Fruit fly (Drosophila melanogaster) whole organism, adult: ENCODE results near the gene Nbr.

Source experiments
- CG11617 ChIP-seq: fragments of 200-800 bp; sonication (Bioruptor generic); optimal IDR thresholded peaks from 2 replicates; lab custom pipeline; 2017; ENCODE audit warnings: mild to moderate bottlenecking, missing biosample characterization, missing genetic modification reagents, missing genetic modification characterization
- CG12768 ChIP-seq: fragments of 200-800 bp; sonication (Bioruptor generic); optimal IDR thresholded peaks from 2 replicates; lab custom pipeline; 2017; ENCODE audit warnings: missing biosample characterization, missing genetic modification characterization, mild to moderate bottlenecking, moderate library complexity, missing genetic modification reagents
- CG14711 ChIP-seq: fragments of 200-800 bp; sonication (Bioruptor generic); optimal IDR thresholded peaks from 2 replicates; lab custom pipeline; 2018; ENCODE audit warnings: missing biosample characterization, mild to moderate bottlenecking, missing genetic modification characterization, moderate library complexity
- CG1620 ChIP-seq: fragments of 200-800 bp; sonication (Bioruptor generic); optimal IDR thresholded peaks from 2 replicates; lab custom pipeline; 2016; ENCODE audit warnings: missing biosample characterization, missing genetic modification characterization
- CG33017 ChIP-seq: fragments of 200-800 bp; sonication (Bioruptor generic); optimal IDR thresholded peaks from 2 replicates; lab custom pipeline; 2018; ENCODE audit warnings: missing biosample characterization, mild to moderate bottlenecking, missing genetic modification characterization, moderate library complexity
- CG5204 ChIP-seq: fragments of 200-800 bp; sonication (Bioruptor generic); optimal IDR thresholded peaks from 2 replicates; lab custom pipeline; 2016; ENCODE audit warnings: missing biosample characterization, missing genetic modification characterization
- CG7045 ChIP-seq: fragments of 200-800 bp; sonication (Bioruptor generic); optimal IDR thresholded peaks from 2 replicates; lab custom pipeline; 2017; ENCODE audit warnings: missing biosample characterization, mild to moderate bottlenecking, missing genetic modification characterization
- CG7101 ChIP-seq: fragments of 200-800 bp; sonication (Bioruptor generic); optimal IDR thresholded peaks from 2 replicates; lab custom pipeline; 2018; ENCODE audit warnings: missing biosample characterization, mild to moderate bottlenecking, missing genetic modification characterization, moderate library complexity
- Clk ChIP-seq: fragments of 200-800 bp; sonication (Bioruptor generic); optimal IDR thresholded peaks from 2 replicates; lab custom pipeline; 2017; ENCODE audit warnings: missing biosample characterization, missing genetic modification characterization
- Crg-1 ChIP-seq: fragments of 200-800 bp; sonication (Bioruptor generic); optimal IDR thresholded peaks from 2 replicates; lab custom pipeline; 2016; ENCODE audit warnings: missing biosample characterization, missing genetic modification characterization
- Hr96 ChIP-seq: fragments of 200-800 bp; sonication (Bioruptor generic); optimal IDR thresholded peaks from 2 replicates; lab custom pipeline; 2016; ENCODE audit warnings: missing biosample characterization, missing genetic modification characterization
- Mnt ChIP-seq: fragments of 200-800 bp; sonication (Bioruptor generic); optimal IDR thresholded peaks from 2 replicates; lab custom pipeline; 2016; ENCODE audit warnings: missing biosample characterization, mild to moderate bottlenecking, missing genetic modification characterization
- bab1 ChIP-seq: fragments of 200-800 bp; sonication (Bioruptor generic); optimal IDR thresholded peaks from 3 replicates; lab custom pipeline; 2019; ENCODE audit warnings: missing biosample characterization, mild to moderate bottlenecking, missing genetic modification characterization, moderate library complexity
- cic ChIP-seq: fragments of 200-800 bp; sonication (Bioruptor generic); optimal IDR thresholded peaks from 2 replicates; lab custom pipeline; 2017; ENCODE audit warnings: missing biosample characterization, mild to moderate bottlenecking, missing genetic modification characterization, moderate library complexity
- cnc ChIP-seq, 2 experiments: fragments of >200 bp; optimal IDR thresholded peaks; 2 replicates each; lab custom pipeline; 2017
- kay ChIP-seq: fragments of 200-800 bp; sonication (Bioruptor generic); peaks from one replicate; lab custom pipeline; 2016; ENCODE audit warnings: missing biosample characterization, missing genetic modification characterization, borderline replicate concordance
- ovo ChIP-seq: fragments of 200-800 bp; sonication (Bioruptor generic); optimal IDR thresholded peaks from 2 replicates; lab custom pipeline; 2016; ENCODE audit warnings: missing biosample characterization, missing genetic modification characterization
- pad ChIP-seq: fragments of 200-800 bp; sonication (Bioruptor generic); optimal IDR thresholded peaks from 3 replicates; lab custom pipeline; 2017; ENCODE audit warnings: missing biosample characterization, missing genetic modification characterization, mild to moderate bottlenecking, moderate library complexity, missing genetic modification reagents
- tj ChIP-seq: fragments of 200-800 bp; sonication (Bioruptor generic); optimal IDR thresholded peaks from 3 replicates; lab custom pipeline; 2017; ENCODE audit warnings: missing biosample characterization, mild to moderate bottlenecking, missing genetic modification characterization, moderate library complexity
- toe ChIP-seq: fragments of 200-800 bp; sonication (Bioruptor generic); optimal IDR thresholded peaks from 2 replicates; lab custom pipeline; 2016; ENCODE audit warnings: missing biosample characterization, missing genetic modification characterization

The Nbr gene

dm6 chr2L:21162875-21163274 lies at the start of gene Nbr:
Gene Nbr (minus strand): TSS chr2L:21163083.
- TF ChIP-seq bab1 (GFP tag; lab: Kevin White, UChicago), result peak; percentile 45
- TF ChIP-seq tj (GFP tag; lab: Kevin White, UChicago), result peak; percentile 61
- TF ChIP-seq CG7101, result no peak
- no peak for TF ChIP-seq cnc (optimal IDR thresholded peaks at IDR 0.05; lab: Kevin White, UChicago)

- peak; percentile 19 for TF ChIP-seq pad
- TF ChIP-seq cnc (optimal IDR thresholded peaks at IDR 0.05; lab: Kevin White, UChicago), result no peak
Observed at dm6 chr2L:21206193-21206592, 43.3 kb upstream of the Nbr start, which contains the start of gene clumsy. Gene clumsy (plus strand): TSS chr2L:21206493.

- TF ChIP-seq Mnt (no peak), CG11617 (GFP tag; lab: Kevin White, UChicago) (no peak), toe (GFP tag; lab: Kevin White, UChicago) (no peak), CG7045 (GFP tag; lab: Kevin White, UChicago) (no peak), CG1620 (GFP tag; lab: Kevin White, UChicago) (no peak), bab1 (GFP tag; lab: Kevin White, UChicago) (no peak), cic (GFP tag; lab: Kevin White, UChicago) (no peak), tj (GFP tag; lab: Kevin White, UChicago) (no peak), CG12768 (GFP tag; lab: Kevin White, UChicago) (no peak), pad (no peak), CG14711 (tag; lab: Kevin White, UChicago) (no peak), Clk (GFP tag; lab: Kevin White, UChicago) (no peak), CG5204 (GFP tag; lab: Kevin White, UChicago) (no peak), ovo (GFP tag; lab: Kevin White, UChicago) (no peak), CG7101 (no peak), CG33017 (no peak), cnc (optimal IDR thresholded peaks at IDR 0.05; lab: Kevin White, UChicago) (no peak), Crg-1 (no peak), Hr96 (GFP tag; lab: Kevin White, UChicago) (no peak)
Observed at dm6 chr2L:21202702-21203101, 39.8 kb upstream of the Nbr start, which contains the start of gene CG31988. Gene CG31988 (minus strand): TSS chr2L:21202802.

- TF ChIP-seq CG12768 (GFP tag; lab: Kevin White, UChicago) (no peak), Mnt (no peak), CG14711 (tag; lab: Kevin White, UChicago) (no peak), ovo (GFP tag; lab: Kevin White, UChicago) (no peak), Hr96 (GFP tag; lab: Kevin White, UChicago) (no peak), pad (no peak), CG7101 (no peak), bab1 (GFP tag; lab: Kevin White, UChicago) (no peak), cnc (optimal IDR thresholded peaks at IDR 0.05; lab: Kevin White, UChicago) (no peak), toe (GFP tag; lab: Kevin White, UChicago) (no peak), CG5204 (GFP tag; lab: Kevin White, UChicago) (no peak), tj (GFP tag; lab: Kevin White, UChicago) (no peak)
Observed at dm6 chr2L:21200275-21200674, 37.4 kb upstream of the Nbr start, which contains the start of gene CG31624. Gene CG31624 (minus strand): TSS chr2L:21200375.

- TF ChIP-seq tj (GFP tag; lab: Kevin White, UChicago) (no peak), bab1 (GFP tag; lab: Kevin White, UChicago) (no peak), CG7101 (no peak), CG33017 (no peak), cnc (optimal IDR thresholded peaks at IDR 0.05; lab: Kevin White, UChicago) (no peak), cic (GFP tag; lab: Kevin White, UChicago) (no peak), kay (GFP tag; lab: Kevin White, UChicago) (no peak), Hr96 (GFP tag; lab: Kevin White, UChicago) (no peak), CG5204 (GFP tag; lab: Kevin White, UChicago) (no peak), Mnt (no peak), CG11617 (GFP tag; lab: Kevin White, UChicago) (no peak), CG7045 (GFP tag; lab: Kevin White, UChicago) (no peak), toe (GFP tag; lab: Kevin White, UChicago) (no peak), Crg-1 (no peak), CG1620 (GFP tag; lab: Kevin White, UChicago) (no peak), ovo (GFP tag; lab: Kevin White, UChicago) (no peak), Clk (GFP tag; lab: Kevin White, UChicago) (no peak), CG12768 (GFP tag; lab: Kevin White, UChicago) (no peak), CG14711 (tag; lab: Kevin White, UChicago) (no peak), pad (no peak)
Observed at dm6 chr2L:21198633-21199264, 35.9 kb upstream of the Nbr start, which contains the start of gene Ret. Gene Ret (minus strand): TSS chr2L:21198762.

dm6 chr2L:21197178-21197577 lies 34.3 kb upstream of the Nbr start:
- no peak for TF ChIP-seq Crg-1
- TF ChIP-seq CG5204 (GFP tag; lab: Kevin White, UChicago), result no peak
- TF ChIP-seq Clk (GFP tag; lab: Kevin White, UChicago), result no peak
- TF ChIP-seq tj (GFP tag; lab: Kevin White, UChicago), result no peak
- TF ChIP-seq bab1 (GFP tag; lab: Kevin White, UChicago), result no peak
- no peak for TF ChIP-seq cnc (optimal IDR thresholded peaks at IDR 0.05; lab: Kevin White, UChicago)
- no peak for TF ChIP-seq ovo (GFP tag; lab: Kevin White, UChicago)
- TF ChIP-seq cic (GFP tag; lab: Kevin White, UChicago), result no peak
- no peak for TF ChIP-seq Mnt
- TF ChIP-seq pad, result no peak
- TF ChIP-seq Hr96 (GFP tag; lab: Kevin White, UChicago), result no peak
- TF ChIP-seq CG1620 (GFP tag; lab: Kevin White, UChicago), result no peak
- TF ChIP-seq kay (GFP tag; lab: Kevin White, UChicago), result no peak
